Fruit fly (Drosophila melanogaster) whole organism, prepupa: ENCODE data around the gene Ran.

ENCODE experiments used
- CG11902 ChIP-seq: fragments of 200-800 bp; sonication (Bioruptor generic); optimal IDR thresholded peaks from 3 replicates; lab custom pipeline; 2016; ENCODE audit warnings: missing biosample characterization, missing genetic modification characterization
- CG16779 ChIP-seq: fragments of 200-800 bp; sonication (Bioruptor generic); optimal IDR thresholded peaks from 3 replicates; lab custom pipeline; 2017; ENCODE audit warnings: missing biosample characterization, mild to moderate bottlenecking, missing genetic modification characterization
- CG32006 ChIP-seq: fragments of 200-800 bp; sonication (Bioruptor generic); optimal IDR thresholded peaks from 3 replicates; lab custom pipeline; 2017; ENCODE audit warnings: missing biosample characterization, mild to moderate bottlenecking, missing genetic modification characterization
- CG6792 ChIP-seq: fragments of 200-800 bp; sonication (Bioruptor generic); optimal IDR thresholded peaks from 3 replicates; lab custom pipeline; 2016; ENCODE audit warnings: missing biosample characterization, missing genetic modification characterization
- CG6808 ChIP-seq: fragments of 200-800 bp; sonication (Bioruptor generic); optimal IDR thresholded peaks from 3 replicates; lab custom pipeline; 2017; ENCODE audit warnings: missing biosample characterization, missing genetic modification characterization, mild to moderate bottlenecking, moderate library complexity, missing genetic modification reagents
- Ets96B ChIP-seq: fragments of 200-800 bp; optimal IDR thresholded peaks from 2 replicates; lab custom pipeline; 2019; ENCODE audit warnings: missing biosample characterization, mild to moderate bottlenecking, missing genetic modification characterization, moderate library complexity
- Hr39 ChIP-seq: fragments of 200-800 bp; sonication (Bioruptor generic); optimal IDR thresholded peaks from 2 replicates; lab custom pipeline; 2016; ENCODE audit warnings: missing biosample characterization, missing genetic modification characterization
- OdsH ChIP-seq: fragments of 200-800 bp; sonication (Bioruptor generic); optimal IDR thresholded peaks from 3 replicates; lab custom pipeline; 2016; ENCODE audit warnings: missing biosample characterization, missing genetic modification characterization
- acj6 ChIP-seq: fragments of 200-800 bp; sonication (Bioruptor generic); optimal IDR thresholded peaks from 3 replicates; lab custom pipeline; 2016; ENCODE audit warnings: missing biosample characterization, missing genetic modification characterization
- dac ChIP-seq: fragments of 200-800 bp; sonication (Bioruptor generic); optimal IDR thresholded peaks from 2 replicates; lab custom pipeline; 2017; ENCODE audit warnings: missing biosample characterization, mild to moderate bottlenecking, missing genetic modification characterization
- dsx ChIP-seq: fragments of 200-800 bp; optimal IDR thresholded peaks from 3 replicates; lab custom pipeline; 2019; ENCODE audit warnings: missing biosample characterization, mild to moderate bottlenecking, missing genetic modification characterization, moderate library complexity; ENCODE audit not compliant: poor library complexity, severe bottlenecking
- salr ChIP-seq, 2 experiments: fragments of 200-800 bp; sonication (Bioruptor generic); optimal IDR thresholded peaks; 3 replicates each; lab custom pipeline; 2016 to 2018; ENCODE audit warnings: missing biosample characterization in 2 of 2, missing genetic modification characterization in 2 of 2, mild to moderate bottlenecking in 1 of 2

- TF ChIP-seq CG6792 (GFP tag; lab: Kevin White, UChicago) (no peak), Ets96B (tag; lab: Kevin White, UChicago) (no peak), CG16779 (no peak), CG11902 (GFP tag; lab: Kevin White, UChicago) (no peak), OdsH (GFP tag; lab: Kevin White, UChicago) (no peak), dac (GFP tag; lab: Kevin White, UChicago) (no peak), Hr39 (GFP tag; lab: Kevin White, UChicago) (no peak), CG6808 (GFP tag; lab: Kevin White, UChicago) (no peak), salr (GFP tag; optimal IDR thresholded peaks at IDR 0.05; lab: Kevin White, UChicago) (no peak), dsx (GFP tag; lab: Kevin White, UChicago) (no peak), CG32006 (GFP tag; lab: Kevin White, UChicago) (no peak), acj6 (GFP tag; lab: Kevin White, UChicago) (no peak)
Measured at dm6 chrX:11124749-11125508, 23.6 kb downstream of the Ran start, which contains the start of gene Rpt3.
